Worm (Caenorhabditis elegans) whole organism, young adult: ENCODE results near the gene dyn-1.

Source experiments
- F49E8.2 ChIP-seq: sonication (generic microtip); optimal IDR thresholded peaks from 3 replicates; lab custom pipeline; 2017; ENCODE audit warnings: missing genetic modification characterization, mild to moderate bottlenecking, missing compliant biosample characterization, antibody characterized with exemption, moderate library complexity; ENCODE audit not compliant: insufficient read depth
- ama-1 ChIP-seq, 3 experiments: fragments of 150-350 bp in 1 of 3; sonication (generic microtip) in 2 of 3; optimal IDR thresholded peaks; 2 replicates each; lab custom pipeline; 2014 to 2018; ENCODE audit warnings: missing biosample characterization in 2 of 3, missing genetic modification characterization in 2 of 3, missing genetic modification reagents in 2 of 3
- athp-1 ChIP-seq: sonication (generic microtip); optimal IDR thresholded peaks from 2 replicates; lab custom pipeline; 2017; ENCODE audit warnings: mild to moderate bottlenecking, missing genetic modification characterization, missing compliant biosample characterization
- madf-6 ChIP-seq: fragments of 200-800 bp; sonication (Bioruptor generic); IDR thresholded peaks from 2 replicates; pipeline ENCODE4 v1.3.6; 2022; ENCODE audit warnings: missing genetic modification reagents, missing genetic modification characterization, missing compliant biosample characterization
- nfya-1 ChIP-seq: sonication (generic microtip); optimal IDR thresholded peaks from 2 replicates; lab custom pipeline; 2017; ENCODE audit warnings: antibody characterized with exemption, missing compliant biosample characterization, missing genetic modification characterization, borderline replicate concordance; ENCODE audit not compliant: insufficient read depth
- pbrm-1 ChIP-seq: fragments of 200-800 bp; sonication (Bioruptor generic); IDR thresholded peaks from 2 replicates; pipeline ENCODE4 v1.3.6; 2022; ENCODE audit warnings: missing genetic modification reagents, missing genetic modification characterization, missing compliant biosample characterization

DNA sequence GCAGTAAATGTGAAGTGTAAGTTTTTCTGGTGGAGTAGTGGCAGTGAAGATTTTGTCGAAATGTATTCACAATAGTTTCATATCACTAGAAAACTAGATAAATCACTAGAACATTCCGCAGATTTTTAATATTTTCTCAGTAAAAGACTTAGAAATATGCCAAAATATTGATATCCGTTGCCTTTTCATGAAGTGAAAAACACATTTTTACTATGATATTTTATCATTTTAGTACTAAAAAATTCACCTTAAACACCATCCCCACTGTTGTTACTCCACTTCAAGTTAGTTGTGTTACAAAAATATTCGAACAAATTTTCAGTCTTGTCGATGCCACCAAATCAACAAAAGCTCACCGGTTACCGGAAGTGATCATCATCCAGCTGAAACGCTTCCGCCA, 24.7 kb downstream of the dyn-1 start:
- no peak for TF ChIP-seq nfya-1 (tag; lab: Kevin White, UChicago)
- no peak for TF ChIP-seq athp-1 (tag; lab: Kevin White, UChicago)
- TF ChIP-seq ama-1 (optimal IDR thresholded peaks at IDR 0.05; lab: Kevin White, UChicago): no peak
- TF ChIP-seq ama-1 (GFP tag; optimal IDR thresholded peaks at IDR 0.05; lab: Kevin White, UChicago): no peak
- TF ChIP-seq F49E8.2 (tag; lab: Kevin White, UChicago): no peak
- no peak for TF ChIP-seq pbrm-1 (GFP tag; lab: Robert Waterston, UW)
- no peak for TF ChIP-seq madf-6 (GFP tag; lab: Robert Waterston, UW)
